Fruit fly (Drosophila melanogaster) whole organism, prepupa: ENCODE measurements around the gene Nubp1.
A peak's percentile ranks its signal among the peaks of the same experiment; 100 is the strongest.

Experiments used
- Blimp-1 ChIP-seq: fragments of 200-800 bp; sonication (Bioruptor generic); optimal IDR thresholded peaks from 3 replicates; lab custom pipeline; 2017; ENCODE audit warnings: missing biosample characterization, missing genetic modification characterization, mild to moderate bottlenecking, moderate library complexity, missing genetic modification reagents
- CG10631 ChIP-seq: fragments of 200-800 bp; sonication (Bioruptor generic); optimal IDR thresholded peaks from 2 replicates; lab custom pipeline; 2016; ENCODE audit warnings: missing biosample characterization, missing genetic modification characterization
- CG10669 ChIP-seq: fragments of 200-800 bp; sonication (Bioruptor generic); optimal IDR thresholded peaks from 3 replicates; lab custom pipeline; 2018; ENCODE audit warnings: missing biosample characterization, mild to moderate bottlenecking, missing genetic modification characterization, moderate library complexity
- CG11294 ChIP-seq: fragments of 200-800 bp; sonication (Bioruptor generic); IDR thresholded peaks from 2 replicates; pipeline ENCODE4 v1.3.6; 2022; ENCODE audit warnings: missing biosample characterization, missing genetic modification characterization
- CG11762 ChIP-seq: fragments of 200-800 bp; sonication (Bioruptor generic); optimal IDR thresholded peaks from 3 replicates; lab custom pipeline; 2016; ENCODE audit warnings: missing biosample characterization, missing genetic modification characterization; ENCODE audit not compliant: insufficient read depth
- CG11902 ChIP-seq: fragments of 200-800 bp; sonication (Bioruptor generic); optimal IDR thresholded peaks from 3 replicates; lab custom pipeline; 2016; ENCODE audit warnings: missing biosample characterization, missing genetic modification characterization
- CG1621 ChIP-seq: fragments of 200-800 bp; sonication (Bioruptor generic); optimal IDR thresholded peaks from 3 replicates; lab custom pipeline; 2018; ENCODE audit warnings: missing biosample characterization, mild to moderate bottlenecking, missing genetic modification characterization
- CG16779 ChIP-seq: fragments of 200-800 bp; sonication (Bioruptor generic); optimal IDR thresholded peaks from 3 replicates; lab custom pipeline; 2017; ENCODE audit warnings: missing biosample characterization, mild to moderate bottlenecking, missing genetic modification characterization
- CG31627 ChIP-seq: fragments of 200-800 bp; sonication (Bioruptor generic); optimal IDR thresholded peaks from 3 replicates; lab custom pipeline; 2016; ENCODE audit warnings: missing biosample characterization, missing genetic modification characterization
- CG6163 ChIP-seq: fragments of 200-800 bp; sonication (Bioruptor generic); IDR thresholded peaks from 3 replicates; pipeline ENCODE4 v1.3.6; 2022; ENCODE audit warnings: missing biosample characterization, missing genetic modification characterization
- CG6276 ChIP-seq: fragments of 200-800 bp; sonication (Bioruptor generic); optimal IDR thresholded peaks from 2 replicates; lab custom pipeline; 2017; ENCODE audit warnings: missing biosample characterization, mild to moderate bottlenecking, missing genetic modification characterization
- CG6808 ChIP-seq: fragments of 200-800 bp; sonication (Bioruptor generic); optimal IDR thresholded peaks from 3 replicates; lab custom pipeline; 2017; ENCODE audit warnings: missing biosample characterization, missing genetic modification characterization, mild to moderate bottlenecking, moderate library complexity, missing genetic modification reagents
- CG6854 ChIP-seq: fragments of 200-800 bp; sonication (Bioruptor generic); optimal IDR thresholded peaks from 2 replicates; lab custom pipeline; 2017; ENCODE audit warnings: missing biosample characterization, mild to moderate bottlenecking, missing genetic modification characterization
- CG7368 ChIP-seq: fragments of 200-800 bp; sonication (Bioruptor generic); optimal IDR thresholded peaks from 3 replicates; lab custom pipeline; 2016; ENCODE audit warnings: missing biosample characterization, missing genetic modification characterization
- CG8119 ChIP-seq: fragments of 200-800 bp; sonication (Bioruptor generic); IDR thresholded peaks from 3 replicates; pipeline ENCODE4 v1.3.6; 2022; ENCODE audit warnings: missing biosample characterization, missing genetic modification characterization
- CG8319 ChIP-seq: fragments of 200-800 bp; sonication (Bioruptor generic); optimal IDR thresholded peaks from 3 replicates; lab custom pipeline; 2016; ENCODE audit warnings: missing biosample characterization, missing genetic modification characterization
- CG8632 ChIP-seq: fragments of 200-800 bp; sonication (Bioruptor generic); optimal IDR thresholded peaks from 3 replicates; lab custom pipeline; 2016; ENCODE audit warnings: missing biosample characterization, missing genetic modification characterization
- CG9139 ChIP-seq: fragments of 200-800 bp; sonication (Bioruptor generic); optimal IDR thresholded peaks from 3 replicates; lab custom pipeline; 2017; ENCODE audit warnings: missing biosample characterization, mild to moderate bottlenecking, missing genetic modification characterization
- Eip75B ChIP-seq: fragments of 200-800 bp; sonication (Bioruptor generic); optimal IDR thresholded peaks from 3 replicates; lab custom pipeline; 2016; ENCODE audit warnings: missing biosample characterization, missing genetic modification characterization
- Eip93F ChIP-seq: fragments of 200-800 bp; sonication (Bioruptor generic); optimal IDR thresholded peaks from 2 replicates; lab custom pipeline; 2016; ENCODE audit warnings: missing biosample characterization, mild to moderate bottlenecking, missing genetic modification characterization
- Ets21C ChIP-seq: fragments of 200-800 bp; sonication (Bioruptor generic); optimal IDR thresholded peaks from 3 replicates; lab custom pipeline; 2016; ENCODE audit warnings: missing biosample characterization, missing genetic modification characterization
- Gug ChIP-seq: fragments of 200-800 bp; sonication (Bioruptor generic); IDR thresholded peaks from 2 replicates; pipeline ENCODE4 v1.3.6; 2022; ENCODE audit warnings: missing biosample characterization, missing genetic modification characterization
- Hr39 ChIP-seq: fragments of 200-800 bp; sonication (Bioruptor generic); optimal IDR thresholded peaks from 2 replicates; lab custom pipeline; 2016; ENCODE audit warnings: missing biosample characterization, missing genetic modification characterization
- Hr4 ChIP-seq: fragments of 200-800 bp; sonication (Bioruptor generic); optimal IDR thresholded peaks from 3 replicates; lab custom pipeline; 2016; ENCODE audit warnings: missing biosample characterization, missing genetic modification characterization
- Lpt ChIP-seq: fragments of 200-800 bp; sonication (Bioruptor generic); optimal IDR thresholded peaks from 3 replicates; lab custom pipeline; 2016; ENCODE audit warnings: missing biosample characterization, missing genetic modification characterization
- Met ChIP-seq: fragments of 200-800 bp; sonication (Bioruptor generic); optimal IDR thresholded peaks from 3 replicates; lab custom pipeline; 2016; ENCODE audit warnings: missing biosample characterization, missing genetic modification characterization
- Smox ChIP-seq: fragments of 200-800 bp; sonication (Bioruptor generic); optimal IDR thresholded peaks from 3 replicates; lab custom pipeline; 2016; ENCODE audit warnings: missing biosample characterization, missing genetic modification characterization
- Sox102F ChIP-seq: fragments of 200-800 bp; sonication (Bioruptor generic); optimal IDR thresholded peaks from 2 replicates; lab custom pipeline; 2016; ENCODE audit warnings: missing biosample characterization, mild to moderate bottlenecking, missing genetic modification characterization
- Sox14 ChIP-seq: fragments of 200-800 bp; sonication (Bioruptor generic); optimal IDR thresholded peaks from 3 replicates; lab custom pipeline; 2016; ENCODE audit warnings: missing biosample characterization, missing genetic modification characterization
- Sox15 ChIP-seq: fragments of 200-800 bp; sonication (Bioruptor generic); optimal IDR thresholded peaks from 3 replicates; lab custom pipeline; 2016; ENCODE audit warnings: missing biosample characterization, missing genetic modification characterization
- acj6 ChIP-seq: fragments of 200-800 bp; sonication (Bioruptor generic); optimal IDR thresholded peaks from 3 replicates; lab custom pipeline; 2016; ENCODE audit warnings: missing biosample characterization, missing genetic modification characterization
- dac ChIP-seq: fragments of 200-800 bp; sonication (Bioruptor generic); optimal IDR thresholded peaks from 2 replicates; lab custom pipeline; 2017; ENCODE audit warnings: missing biosample characterization, mild to moderate bottlenecking, missing genetic modification characterization
- dsx ChIP-seq: fragments of 200-800 bp; optimal IDR thresholded peaks from 3 replicates; lab custom pipeline; 2019; ENCODE audit warnings: missing biosample characterization, mild to moderate bottlenecking, missing genetic modification characterization, moderate library complexity; ENCODE audit not compliant: poor library complexity, severe bottlenecking
- eg ChIP-seq: fragments of 200-800 bp; sonication (Bioruptor generic); IDR thresholded peaks from 3 replicates; pipeline ENCODE4 v1.3.6; 2022; ENCODE audit warnings: missing biosample characterization, missing genetic modification characterization
- esn ChIP-seq: fragments of 200-800 bp; sonication (Bioruptor generic); optimal IDR thresholded peaks from 2 replicates; lab custom pipeline; 2016; ENCODE audit warnings: missing biosample characterization, mild to moderate bottlenecking, missing genetic modification characterization, moderate library complexity
- fd59A ChIP-seq: fragments of 200-800 bp; sonication (Bioruptor generic); optimal IDR thresholded peaks from 2 replicates; lab custom pipeline; 2017; ENCODE audit warnings: missing biosample characterization, mild to moderate bottlenecking, missing genetic modification characterization, missing genetic modification reagents
- fd85E ChIP-seq: fragments of 200-800 bp; sonication (Bioruptor generic); optimal IDR thresholded peaks from 3 replicates; lab custom pipeline; 2016; ENCODE audit warnings: missing biosample characterization, missing genetic modification characterization
- fkh ChIP-seq: fragments of 200-800 bp; sonication (Bioruptor generic); optimal IDR thresholded peaks from 3 replicates; lab custom pipeline; 2017; ENCODE audit warnings: missing biosample characterization, mild to moderate bottlenecking, missing genetic modification characterization, moderate library complexity
- lz ChIP-seq: fragments of 200-800 bp; sonication (Bioruptor generic); optimal IDR thresholded peaks from 3 replicates; lab custom pipeline; 2016; ENCODE audit warnings: missing biosample characterization, missing genetic modification characterization
- net ChIP-seq: fragments of 200-800 bp; sonication (Bioruptor generic); optimal IDR thresholded peaks from 3 replicates; lab custom pipeline; 2016; ENCODE audit warnings: missing biosample characterization, missing genetic modification characterization
- spab ChIP-seq: fragments of 200-800 bp; sonication (Bioruptor generic); optimal IDR thresholded peaks from 2 replicates; lab custom pipeline; 2017; ENCODE audit warnings: missing biosample characterization, mild to moderate bottlenecking, missing genetic modification characterization, missing genetic modification reagents
- vri ChIP-seq: fragments of 200-800 bp; sonication (Bioruptor generic); optimal IDR thresholded peaks from 3 replicates; lab custom pipeline; 2016; ENCODE audit warnings: missing biosample characterization, mild to moderate bottlenecking, missing genetic modification characterization

Nubp1 gene

DNA sequence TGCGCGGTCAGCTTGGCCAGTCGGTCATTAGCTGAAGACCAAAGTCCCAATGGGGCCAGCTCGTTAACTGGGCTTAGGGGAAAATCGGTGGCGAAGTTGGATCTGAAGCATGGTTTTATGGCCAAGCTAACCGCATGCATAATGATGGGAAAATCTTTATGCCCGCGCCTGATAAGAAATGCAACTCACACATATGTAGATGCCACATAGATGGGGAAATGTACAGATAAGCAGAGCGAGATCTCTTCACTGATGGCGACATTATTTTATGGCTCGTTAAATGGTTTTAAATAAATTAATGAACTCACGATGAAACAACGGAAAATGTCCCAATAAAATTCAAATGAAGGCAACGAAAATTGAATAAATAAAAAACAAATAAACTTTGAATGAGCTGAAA is 20.5 kb upstream of the Nubp1 start:
- TF ChIP-seq CG11294 (no peak), CG6808 (GFP tag; lab: Kevin White, UChicago) (no peak), lz (GFP tag; lab: Kevin White, UChicago) (no peak), Sox102F (GFP tag; lab: Kevin White, UChicago) (no peak), CG9139 (GFP tag; lab: Kevin White, UChicago) (no peak), CG10669 (GFP tag; lab: Kevin White, UChicago) (no peak), Hr39 (GFP tag; lab: Kevin White, UChicago) (no peak)
- TF ChIP-seq, all 60 proteins: peak for 0

dm6 chr2L:16713929-16714328 is 18.4 kb upstream of the Nubp1 start:
- no peak for TF ChIP-seq eg (GFP tag; lab: Robert Waterston, UW)
- TF ChIP-seq fkh = peak; percentile 51

DNA sequence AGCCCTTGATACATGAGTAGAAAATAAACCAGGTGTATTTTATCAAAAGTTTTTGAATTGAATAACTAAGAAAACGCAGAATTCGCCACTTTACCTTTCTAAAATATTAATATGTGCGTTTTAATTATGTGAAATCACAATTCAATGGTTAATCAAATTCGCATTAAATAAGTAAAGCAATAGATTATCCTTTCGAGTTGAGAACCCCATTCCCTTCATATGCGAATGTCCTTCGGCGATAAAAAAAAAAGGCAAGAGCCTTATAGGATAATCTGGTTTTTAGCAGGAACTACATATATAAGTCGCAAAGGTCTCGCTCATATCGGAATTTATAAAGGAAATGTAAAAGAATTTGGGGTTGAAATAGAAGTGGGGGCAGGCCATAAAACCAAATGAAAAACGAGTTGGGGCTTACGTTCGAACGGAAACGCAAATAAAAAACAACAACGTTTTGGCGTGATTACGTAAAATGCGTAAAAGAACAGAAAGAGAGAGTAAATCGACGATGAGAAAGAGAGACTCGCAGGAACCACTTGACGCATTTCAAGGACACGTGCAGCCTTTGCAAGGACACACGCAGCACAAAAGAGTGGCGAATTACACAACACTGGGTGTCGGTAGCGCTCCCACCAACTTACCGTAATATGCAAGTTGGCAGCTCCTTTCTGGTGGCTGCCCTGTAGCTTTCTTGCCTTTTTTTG is 17.1 kb upstream of the Nubp1 start:
- TF ChIP-seq vri = no peak
- no peak for TF ChIP-seq Hr4
- TF ChIP-seq Lpt (GFP tag; lab: Kevin White, UChicago) = no peak
- TF ChIP-seq CG11902 (GFP tag; lab: Kevin White, UChicago) = no peak
- TF ChIP-seq CG8632 (GFP tag; lab: Kevin White, UChicago) = no peak
- TF ChIP-seq Blimp-1 = no peak

- peak; percentile 98 for TF ChIP-seq acj6 (GFP tag; lab: Kevin White, UChicago)
- TF ChIP-seq spab = peak; percentile 94
- TF ChIP-seq Sox15 = peak; percentile 89
- peak; percentile 99 for TF ChIP-seq dac (GFP tag; lab: Kevin White, UChicago)
- TF ChIP-seq CG9139 (GFP tag; lab: Kevin White, UChicago) = peak; percentile 84
- peak; percentile 97 for TF ChIP-seq Sox102F (GFP tag; lab: Kevin White, UChicago)
- peak; percentile 93 for TF ChIP-seq dsx (GFP tag; lab: Kevin White, UChicago)
- peak; percentile 95 for TF ChIP-seq CG7368 (GFP tag; lab: Kevin White, UChicago)
- peak; percentile 98 for TF ChIP-seq net
- peak; percentile 99 for TF ChIP-seq CG8119 (GFP tag; lab: Robert Waterston, UW)
- TF ChIP-seq CG1621 (tag; lab: Kevin White, UChicago) = peak; percentile 92
- TF ChIP-seq CG10631 = peak; percentile 97
- TF ChIP-seq Gug = peak; percentile 97
- peak; percentile 88 for TF ChIP-seq Eip93F
- TF ChIP-seq fd85E = peak; percentile 93
- peak; percentile 95 for TF ChIP-seq CG31627
- peak; percentile 96 for TF ChIP-seq Eip75B
- peak; percentile 99 for TF ChIP-seq CG6163 (GFP tag; lab: Robert Waterston, UW)
- TF ChIP-seq eg (GFP tag; lab: Robert Waterston, UW) = peak; percentile 99
- peak; percentile 97 for TF ChIP-seq Sox14 (GFP tag; lab: Kevin White, UChicago)
- peak; percentile 93 for TF ChIP-seq Ets21C (GFP tag; lab: Kevin White, UChicago)
- TF ChIP-seq fkh = peak; percentile 61
- TF ChIP-seq CG6854 (GFP tag; lab: Kevin White, UChicago) = peak; percentile 93
- peak; percentile 98 for TF ChIP-seq Met (GFP tag; lab: Kevin White, UChicago)
- peak; percentile 99 for TF ChIP-seq CG6276 (GFP tag; lab: Kevin White, UChicago)
- peak; percentile 95 for TF ChIP-seq CG11762 (GFP tag; lab: Kevin White, UChicago)
- TF ChIP-seq esn (GFP tag; lab: Kevin White, UChicago) = peak; percentile 98
- peak; percentile 90 for TF ChIP-seq fd59A (GFP tag; lab: Kevin White, UChicago)
- TF ChIP-seq CG16779 (tag; lab: Kevin White, UChicago) = peak; percentile 95
- TF ChIP-seq vri = peak; percentile 95
- TF ChIP-seq Hr39 (GFP tag; lab: Kevin White, UChicago) = peak; percentile 94
- TF ChIP-seq Smox (GFP tag; lab: Kevin White, UChicago) = peak; percentile 96
- peak; percentile 94 for TF ChIP-seq CG10669 (GFP tag; lab: Kevin White, UChicago)
- TF ChIP-seq CG8319 (GFP tag; lab: Kevin White, UChicago) = peak; percentile 88
- TF ChIP-seq Blimp-1 = peak; percentile 85
These were observed 16.3 kb upstream of the Nubp1 start, which contains the start of the genes Cyt-c-d and CG31808 for dm6 chr2L:16715841-16716701. Gene Cyt-c-d (plus strand): TSS chr2L:16715891. Gene CG31808 (minus strand): TSS chr2L:16716195.
